Fruit fly (Drosophila melanogaster) whole organism, embryonic: ENCODE measurements around the gene sob.
A peak's percentile ranks its signal among the peaks of the same experiment; 100 is the strongest.

ENCODE experiments used
- ATbp ChIP-seq: fragments of 200-800 bp; sonication (Bioruptor generic); optimal IDR thresholded peaks from 2 replicates; lab custom pipeline; 2017; ENCODE audit warnings: missing biosample characterization, mild to moderate bottlenecking, missing genetic modification characterization, missing genetic modification reagents
- Atf-2 ChIP-seq: fragments of 200-800 bp; sonication (Bioruptor generic); optimal IDR thresholded peaks from 2 replicates; lab custom pipeline; 2016; ENCODE audit warnings: missing biosample characterization, missing genetic modification characterization
- Awh ChIP-seq: fragments of 200-800 bp; sonication (Bioruptor generic); IDR thresholded peaks from 2 replicates; pipeline ENCODE4, ENCODE4 v1.3.6; 2022; ENCODE audit warnings: missing biosample characterization, missing genetic modification characterization
- CG10321 ChIP-seq: fragments of 200-800 bp; sonication (Bioruptor generic); IDR thresholded peaks from 2 replicates; pipeline ENCODE4 v1.3.6; 2022; ENCODE audit warnings: missing biosample characterization, missing genetic modification characterization
- CG10462 ChIP-seq: fragments of 200-800 bp; sonication (Bioruptor generic); optimal IDR thresholded peaks from 2 replicates; lab custom pipeline; 2016; ENCODE audit warnings: missing biosample characterization, missing genetic modification characterization
- CG10565 ChIP-seq: fragments of 200-800 bp; sonication (Bioruptor generic); optimal IDR thresholded peaks from 3 replicates; lab custom pipeline; 2016; ENCODE audit warnings: missing biosample characterization, mild to moderate bottlenecking, missing genetic modification characterization
- CG12236 ChIP-seq: fragments of 200-800 bp; sonication (Bioruptor generic); optimal IDR thresholded peaks from 2 replicates; lab custom pipeline; 2016; ENCODE audit warnings: missing biosample characterization, missing genetic modification characterization
- CG12659 ChIP-seq: fragments of 200-800 bp; sonication (Bioruptor generic); optimal IDR thresholded peaks from 3 replicates; lab custom pipeline; 2017; ENCODE audit warnings: mild to moderate bottlenecking, missing biosample characterization, missing genetic modification reagents, missing genetic modification characterization
- CG13775 ChIP-seq: fragments of 200-800 bp; sonication (Bioruptor generic); optimal IDR thresholded peaks from 3 replicates; lab custom pipeline; 2017; ENCODE audit warnings: missing biosample characterization, mild to moderate bottlenecking, missing genetic modification characterization
- CG1603 ChIP-seq: fragments of 200-800 bp; sonication (Bioruptor generic); optimal IDR thresholded peaks from 2 replicates; lab custom pipeline; 2019; ENCODE audit warnings: missing biosample characterization, mild to moderate bottlenecking, missing genetic modification characterization, moderate library complexity
- CG17829 ChIP-seq: fragments of 200-800 bp; optimal IDR thresholded peaks from 2 replicates; lab custom pipeline; 2019; ENCODE audit warnings: missing biosample characterization, mild to moderate bottlenecking, missing genetic modification characterization, moderate library complexity
- CG1832 ChIP-seq: fragments of 200-800 bp; sonication (Bioruptor generic); optimal IDR thresholded peaks from 2 replicates; lab custom pipeline; 2017; ENCODE audit warnings: missing biosample characterization, mild to moderate bottlenecking, missing genetic modification characterization, inconsistent platforms
- CG18764 ChIP-seq: fragments of 200-800 bp; sonication (Bioruptor generic); optimal IDR thresholded peaks from 3 replicates; lab custom pipeline; 2016; ENCODE audit warnings: missing biosample characterization, missing genetic modification characterization
- CG2129 ChIP-seq: fragments of 200-800 bp; sonication (Bioruptor generic); IDR thresholded peaks from 2 replicates; pipeline ENCODE4 v1.3.6; 2022; ENCODE audit warnings: missing biosample characterization, missing genetic modification characterization; ENCODE audit not compliant: partially characterized antibody
- CG30403 ChIP-seq: fragments of 200-800 bp; sonication (Bioruptor generic); optimal IDR thresholded peaks from 3 replicates; lab custom pipeline; 2016; ENCODE audit warnings: missing biosample characterization, missing genetic modification characterization
- CG31441 ChIP-seq: fragments of 200-800 bp; sonication (Bioruptor generic); IDR thresholded peaks from 2 replicates; pipeline ENCODE4 v1.3.6; 2022; ENCODE audit warnings: missing biosample characterization, missing genetic modification characterization
- CG3163 ChIP-seq: fragments of 200-800 bp; sonication (Bioruptor generic); optimal IDR thresholded peaks from 3 replicates; lab custom pipeline; 2016; ENCODE audit warnings: missing biosample characterization, missing genetic modification characterization
- CG3407 ChIP-seq: fragments of 200-800 bp; sonication (Bioruptor generic); optimal IDR thresholded peaks from 2 replicates; lab custom pipeline; 2018; ENCODE audit warnings: missing biosample characterization, mild to moderate bottlenecking, missing genetic modification characterization
- CG6689 ChIP-seq: fragments of 200-800 bp; sonication (Bioruptor generic); IDR thresholded peaks from 2 replicates; pipeline ENCODE4 v1.3.6; 2022; ENCODE audit warnings: missing biosample characterization, missing genetic modification characterization
- CG7963 ChIP-seq: fragments of 200-800 bp; sonication (Bioruptor generic); IDR thresholded peaks from 3 replicates; pipeline ENCODE4 v1.3.6; 2022; ENCODE audit warnings: missing biosample characterization, missing genetic modification characterization; ENCODE audit not compliant: partially characterized antibody
- CG8281 ChIP-seq: fragments of 200-800 bp; sonication (Bioruptor generic); optimal IDR thresholded peaks from 2 replicates; lab custom pipeline; 2018; ENCODE audit warnings: missing biosample characterization, mild to moderate bottlenecking, missing genetic modification characterization, moderate library complexity
- CG8924 ChIP-seq: fragments of 200-800 bp; optimal IDR thresholded peaks from 3 replicates; lab custom pipeline; 2019; ENCODE audit warnings: missing biosample characterization, mild to moderate bottlenecking, missing genetic modification characterization, moderate library complexity
- Elba2 ChIP-seq: fragments of 200-800 bp; sonication (Bioruptor generic); optimal IDR thresholded peaks from 3 replicates; lab custom pipeline; 2016; ENCODE audit warnings: missing biosample characterization, missing genetic modification characterization
- NFAT ChIP-seq: fragments of 200-800 bp; sonication (Bioruptor generic); IDR thresholded peaks from 2 replicates; pipeline ENCODE4 v1.3.6; 2022; ENCODE audit warnings: missing biosample characterization, missing genetic modification characterization
- Oli ChIP-seq: fragments of 200-800 bp; sonication (Bioruptor generic); optimal IDR thresholded peaks from 2 replicates; lab custom pipeline; 2018; ENCODE audit warnings: missing biosample characterization, mild to moderate bottlenecking, missing genetic modification characterization, moderate library complexity
- Pdp1 ChIP-seq, 2 experiments: fragments of 200-800 bp; sonication (Bioruptor generic); optimal IDR thresholded peaks; 3 replicates each; lab custom pipeline; 2016; ENCODE audit warnings: missing biosample characterization in 2 of 2, missing genetic modification characterization in 2 of 2, mild to moderate bottlenecking in 1 of 2, moderate library complexity in 1 of 2
- Ptx1 ChIP-seq: fragments of 200-800 bp; sonication (Bioruptor generic); IDR thresholded peaks from 2 replicates; pipeline ENCODE4 v1.3.6; 2022; ENCODE audit warnings: missing biosample characterization, missing genetic modification characterization
- Rfx ChIP-seq: fragments of 200-800 bp; sonication (Bioruptor generic); IDR thresholded peaks from 2 replicates; pipeline ENCODE4 v1.3.6; 2022; ENCODE audit warnings: missing biosample characterization, missing genetic modification characterization
- Tbp ChIP-seq: fragments of >200 bp; optimal IDR thresholded peaks from 2 replicates; lab custom pipeline; 2018; ENCODE audit warnings: missing biosample characterization, missing genetic modification characterization
- cad ChIP-seq: fragments of >200 bp; optimal IDR thresholded peaks from 2 replicates; lab custom pipeline; 2017; ENCODE audit warnings: missing biosample characterization, missing genetic modification characterization
- cato ChIP-seq: fragments of 200-800 bp; sonication (Bioruptor generic); optimal IDR thresholded peaks from 2 replicates; lab custom pipeline; 2016; ENCODE audit warnings: missing biosample characterization, missing genetic modification characterization, borderline replicate concordance
- chn ChIP-seq: fragments of 200-800 bp; sonication (Bioruptor generic); optimal IDR thresholded peaks from 2 replicates; lab custom pipeline; 2016; ENCODE audit warnings: missing biosample characterization, missing genetic modification characterization
- dimm ChIP-seq: fragments of 200-800 bp; sonication (Bioruptor generic); IDR thresholded peaks from 2 replicates; pipeline ENCODE4 v1.3.6; 2022; ENCODE audit warnings: missing biosample characterization, missing genetic modification characterization
- dysf ChIP-seq: fragments of 200-800 bp; sonication (Bioruptor generic); IDR thresholded peaks from 3 replicates; pipeline ENCODE4 v1.3.6; 2022; ENCODE audit warnings: missing biosample characterization, missing genetic modification characterization
- fd102C ChIP-seq: fragments of 200-800 bp; sonication (Bioruptor generic); optimal IDR thresholded peaks from 2 replicates; lab custom pipeline; 2018; ENCODE audit warnings: missing biosample characterization, mild to moderate bottlenecking, missing genetic modification characterization, moderate library complexity
- gcm ChIP-seq: fragments of 200-800 bp; sonication (Bioruptor generic); optimal IDR thresholded peaks from 2 replicates; lab custom pipeline; 2019; ENCODE audit warnings: missing biosample characterization, mild to moderate bottlenecking, missing genetic modification characterization, moderate library complexity
- gsb ChIP-seq: fragments of 200-800 bp; sonication (Bioruptor generic); IDR thresholded peaks from 2 replicates; pipeline ENCODE4 v1.3.6; 2022; ENCODE audit warnings: missing biosample characterization, missing genetic modification characterization
- ind ChIP-seq: fragments of 200-800 bp; sonication (Bioruptor generic); optimal IDR thresholded peaks from 3 replicates; lab custom pipeline; 2016; ENCODE audit warnings: missing biosample characterization, missing genetic modification characterization
- jigr1 ChIP-seq: fragments of 200-800 bp; sonication (Bioruptor generic); IDR thresholded peaks from 3 replicates; pipeline ENCODE4 v1.3.6; 2022; ENCODE audit warnings: missing biosample characterization, missing genetic modification characterization
- klu ChIP-seq: fragments of 200-800 bp; sonication (Bioruptor generic); IDR thresholded peaks from 2 replicates; pipeline ENCODE4 v1.3.6; 2022; ENCODE audit warnings: missing biosample characterization, missing genetic modification characterization
- mld ChIP-seq: fragments of 200-800 bp; sonication (Bioruptor generic); IDR thresholded peaks from 3 replicates; pipeline ENCODE4 v1.3.6; 2022; ENCODE audit warnings: missing biosample characterization, missing genetic modification characterization; ENCODE audit not compliant: partially characterized antibody
- odd ChIP-seq: fragments of 200-800 bp; sonication (Bioruptor generic); optimal IDR thresholded peaks from 2 replicates; lab custom pipeline; 2017; ENCODE audit warnings: missing biosample characterization, mild to moderate bottlenecking, missing genetic modification characterization
- onecut ChIP-seq: fragments of 200-800 bp; sonication (Bioruptor generic); IDR thresholded peaks from 2 replicates; pipeline ENCODE4 v1.3.6; 2022; ENCODE audit warnings: missing biosample characterization, missing genetic modification characterization
- prd ChIP-seq, 3 experiments: fragments of >200 bp in 2 of 3; fragments of 200-800 bp in 1 of 3; sonication (Bioruptor generic) in 1 of 3; optimal IDR thresholded peaks in 2 of 3; IDR thresholded peaks in 1 of 3; 2 replicates in 2 of 3; 3 replicates in 1 of 3; pipeline versions ENCODE4 v1.3.6 to Lab custom; 2017 to 2022; ENCODE audit warnings: missing biosample characterization in 1 of 3, missing genetic modification characterization in 1 of 3
- pzg ChIP-seq: fragments of 200-800 bp; sonication (Bioruptor generic); optimal IDR thresholded peaks from 3 replicates; lab custom pipeline; 2018; ENCODE audit warnings: missing biosample characterization, mild to moderate bottlenecking, missing genetic modification characterization, moderate library complexity
- row ChIP-seq: fragments of 200-800 bp; sonication (Bioruptor generic); IDR thresholded peaks from 3 replicates; pipeline ENCODE4 v1.3.6; 2022; ENCODE audit warnings: missing biosample characterization, missing genetic modification characterization
- salm ChIP-seq: fragments of 200-800 bp; sonication (Bioruptor generic); optimal IDR thresholded peaks from 2 replicates; lab custom pipeline; 2018; ENCODE audit warnings: missing biosample characterization, mild to moderate bottlenecking, missing genetic modification characterization
- shn ChIP-seq: fragments of 200-800 bp; sonication (Bioruptor generic); optimal IDR thresholded peaks from 3 replicates; lab custom pipeline; 2016; ENCODE audit warnings: missing biosample characterization, missing genetic modification characterization
- slbo ChIP-seq: fragments of 200-800 bp; sonication (Bioruptor generic); IDR thresholded peaks from 2 replicates; pipeline ENCODE4 v1.3.6; 2022; ENCODE audit warnings: missing biosample characterization, missing genetic modification characterization
- stwl ChIP-seq: fragments of 200-800 bp; sonication (Bioruptor generic); optimal IDR thresholded peaks from 3 replicates; lab custom pipeline; 2018; ENCODE audit warnings: missing biosample characterization, mild to moderate bottlenecking, missing genetic modification characterization, moderate library complexity
- trh ChIP-seq: fragments of 200-800 bp; sonication (Bioruptor generic); optimal IDR thresholded peaks from 2 replicates; lab custom pipeline; 2016; ENCODE audit warnings: missing biosample characterization, missing genetic modification characterization

Gene sob

dm6 chr2L:3594000-3594399 is 13.4 kb upstream of the sob start (continued):
- TF ChIP-seq prd (optimal IDR thresholded peaks at IDR 0.05; lab: Kevin White, UChicago): no peak
- peak; percentile 80 for TF ChIP-seq prd (GFP tag; IDR thresholded peaks at IDR 0.05; lab: Robert Waterston, UW)
- TF ChIP-seq Awh (GFP tag; lab: Robert Waterston, UW): no peak
- TF ChIP-seq Elba2 (GFP tag; lab: Kevin White, UChicago): no peak
- TF ChIP-seq trh (GFP tag; lab: Kevin White, UChicago): no peak
- no peak for TF ChIP-seq CG10321 (GFP tag; lab: Robert Waterston, UW)
- peak; percentile 55; the same call in 2 of the 3 replicates for TF ChIP-seq dysf (GFP tag; lab: Robert Waterston, UW)
- peak; percentile 38 for TF ChIP-seq CG30403 (GFP tag; lab: Kevin White, UChicago)
- peak; percentile 53 for TF ChIP-seq chn (GFP tag; lab: Kevin White, UChicago)
- TF ChIP-seq CG10462: no peak
- TF ChIP-seq Tbp (GFP tag; lab: Kevin White, UChicago): no peak
- TF ChIP-seq CG13775: peak; percentile 54
- peak; percentile 36 for TF ChIP-seq odd (GFP tag; lab: Kevin White, UChicago)
- TF ChIP-seq CG1832 (GFP tag; lab: Kevin White, UChicago): peak; percentile 27
- no peak for TF ChIP-seq cad (GFP tag; lab: Kevin White, UChicago)
- TF ChIP-seq shn (GFP tag; lab: Kevin White, UChicago): peak; percentile 38
- peak; percentile 49 to 63 for TF ChIP-seq Pdp1 (GFP tag; optimal IDR thresholded peaks at IDR 0.05; lab: Kevin White, UChicago)
- TF ChIP-seq fd102C (GFP tag; lab: Kevin White, UChicago): peak; percentile 46
- TF ChIP-seq CG3407 (GFP tag; lab: Kevin White, UChicago): no peak
- peak; percentile 17 for TF ChIP-seq ind (GFP tag; lab: Kevin White, UChicago)
- TF ChIP-seq CG1603 (tag; lab: Kevin White, UChicago): peak; percentile 85
- TF ChIP-seq Rfx (GFP tag; lab: Robert Waterston, UW): no peak
- peak; percentile 33; the same call in 1 of the 2 replicates for TF ChIP-seq Ptx1 (GFP tag; lab: Robert Waterston, UW)
- peak; percentile 48 for TF ChIP-seq Oli (tag; lab: Kevin White, UChicago)
- peak; percentile 60 for TF ChIP-seq CG8924
- TF ChIP-seq dimm (GFP tag; lab: Robert Waterston, UW): no peak
- peak; percentile 24 for TF ChIP-seq CG12236 (GFP tag; lab: Kevin White, UChicago)
- TF ChIP-seq klu (GFP tag; lab: Robert Waterston, UW): no peak
- no peak for TF ChIP-seq stwl
- peak; percentile 55 for TF ChIP-seq Atf-2 (GFP tag; lab: Kevin White, UChicago)
- no peak for TF ChIP-seq pzg (GFP tag; lab: Kevin White, UChicago)
- no peak for TF ChIP-seq NFAT
- TF ChIP-seq jigr1 (GFP tag; lab: Robert Waterston, UW): no peak
- TF ChIP-seq salm (tag; lab: Kevin White, UChicago): no peak
- TF ChIP-seq CG12659 (GFP tag; lab: Kevin White, UChicago): no peak
- TF ChIP-seq ATbp: no peak
- 0 out of 2 replicates have a peak, but pooled peaks have one; percentile 10 for TF ChIP-seq gsb (GFP tag; lab: Robert Waterston, UW)
- peak; percentile 41; the same call in 1 of the 2 replicates for TF ChIP-seq CG31441
- TF ChIP-seq onecut (GFP tag; lab: Robert Waterston, UW): 0 out of 2 replicates have a peak, but pooled peaks have one; percentile 16
- no peak for TF ChIP-seq CG3163 (GFP tag; lab: Kevin White, UChicago)
- TF ChIP-seq CG8281 (tag; lab: Kevin White, UChicago): no peak
- peak; percentile 2 for TF ChIP-seq cato
- TF ChIP-seq row: peak; percentile 57; the same call in 2 of the 3 replicates
- no peak for TF ChIP-seq slbo (GFP tag; lab: Robert Waterston, UW)
- TF ChIP-seq CG6689 (GFP tag; lab: Robert Waterston, UW): peak; percentile 43
- peak; percentile 75 for TF ChIP-seq CG17829 (tag; lab: Kevin White, UChicago)
- TF ChIP-seq mld (GFP tag; lab: Robert Waterston, UW): no peak
- peak; percentile 26 for TF ChIP-seq CG18764 (GFP tag; lab: Kevin White, UChicago)
- TF ChIP-seq CG10565 (GFP tag; lab: Kevin White, UChicago): no peak
- peak; percentile 9 for TF ChIP-seq gcm
- no peak for TF ChIP-seq CG2129
- TF ChIP-seq CG7963 (GFP tag; lab: Robert Waterston, UW): no peak
